Worm (Caenorhabditis elegans) whole organism, late embryonic: ENCODE measurements around the gene fbxa-85.

Source experiments
- C08G9.2 ChIP-seq: sonication (generic microtip); optimal IDR thresholded peaks from 2 replicates; lab custom pipeline; 2016; ENCODE audit warnings: mild to moderate bottlenecking, missing genetic modification characterization, moderate library complexity, missing compliant biosample characterization
- C38D4.7 ChIP-seq: fragments of 200-800 bp; sonication (Bioruptor generic); optimal IDR thresholded peaks from 2 replicates; lab custom pipeline; 2018; ENCODE audit warnings: mild to moderate bottlenecking, missing genetic modification characterization, moderate library complexity, missing compliant biosample characterization
- Y22D7AL.16 ChIP-seq: sonication (generic microtip); optimal IDR thresholded peaks from 2 replicates; lab custom pipeline; 2016; ENCODE audit warnings: missing genetic modification characterization, missing compliant biosample characterization
- ama-1 ChIP-seq: fragments of 150-350 bp; optimal IDR thresholded peaks from 2 replicates; lab custom pipeline; 2014
- ceh-14 ChIP-seq: sonication (generic microtip); optimal IDR thresholded peaks from 2 replicates; lab custom pipeline; 2016; ENCODE audit warnings: missing genotype, missing genetic modification characterization, missing compliant biosample characterization
- ceh-19 ChIP-seq: fragments of 200-800 bp; sonication (Bioruptor generic); optimal IDR thresholded peaks from 2 replicates; lab custom pipeline; 2018; ENCODE audit warnings: mild to moderate bottlenecking, missing genetic modification characterization, missing compliant biosample characterization
- ceh-2 ChIP-seq: sonication (generic microtip); optimal IDR thresholded peaks from 2 replicates; lab custom pipeline; 2016; ENCODE audit warnings: missing genotype, missing genetic modification characterization, missing compliant biosample characterization
- ceh-30 ChIP-seq: fragments of 150-350 bp; optimal IDR thresholded peaks from 2 replicates; lab custom pipeline; 2014; ENCODE audit warnings: missing biosample characterization, missing genetic modification characterization
- ceh-34 ChIP-seq: sonication (generic microtip); optimal IDR thresholded peaks from 2 replicates; lab custom pipeline; 2016; ENCODE audit warnings: mild to moderate bottlenecking, missing genetic modification characterization, missing compliant biosample characterization
- ceh-45 ChIP-seq: fragments of 200-800 bp; sonication (Bioruptor generic); IDR thresholded peaks from 2 replicates; pipeline ENCODE4 v1.3.6; 2022; ENCODE audit warnings: missing genetic modification reagents, missing genetic modification characterization, missing compliant biosample characterization
- ceh-48 ChIP-seq: sonication (generic microtip); optimal IDR thresholded peaks from 2 replicates; lab custom pipeline; 2016; ENCODE audit warnings: missing genetic modification characterization, inconsistent platforms, missing compliant biosample characterization
- ceh-6 ChIP-seq: fragments of 200-800 bp; sonication (Bioruptor generic); optimal IDR thresholded peaks from 2 replicates; lab custom pipeline; 2018; ENCODE audit warnings: mild to moderate bottlenecking, missing genetic modification characterization, missing compliant biosample characterization
- ceh-9 ChIP-seq: sonication (generic microtip); optimal IDR thresholded peaks from 2 replicates; lab custom pipeline; 2016; ENCODE audit warnings: mild to moderate bottlenecking, missing genetic modification characterization, inconsistent platforms, missing compliant biosample characterization
- dmd-4 ChIP-seq: sonication (generic microtip); optimal IDR thresholded peaks from 2 replicates; lab custom pipeline; 2016; ENCODE audit warnings: borderline replicate concordance, missing genetic modification characterization, missing compliant biosample characterization
- dve-1 ChIP-seq: sonication (generic microtip); optimal IDR thresholded peaks from 2 replicates; lab custom pipeline; 2017; ENCODE audit warnings: antibody characterized with exemption, mild to moderate bottlenecking, missing genetic modification characterization, missing compliant biosample characterization
- elt-4 ChIP-seq: sonication (generic microtip); optimal IDR thresholded peaks from 2 replicates; lab custom pipeline; 2016; ENCODE audit warnings: missing genetic modification characterization, missing compliant biosample characterization
- ets-4 ChIP-seq: sonication (generic microtip); optimal IDR thresholded peaks from 2 replicates; lab custom pipeline; 2016; ENCODE audit warnings: missing genetic modification characterization, missing compliant biosample characterization
- eyg-1 ChIP-seq: sonication (generic microtip); optimal IDR thresholded peaks from 2 replicates; lab custom pipeline; 2016; ENCODE audit warnings: missing genotype, missing genetic modification characterization, missing compliant biosample characterization
- fax-1 ChIP-seq: sonication (generic microtip); optimal IDR thresholded peaks from 2 replicates; lab custom pipeline; 2016; ENCODE audit warnings: missing genotype, missing genetic modification characterization, missing compliant biosample characterization
- fkh-10 ChIP-seq: fragments of 150-350 bp; optimal IDR thresholded peaks from 2 replicates; lab custom pipeline; 2014; ENCODE audit warnings: missing biosample characterization, missing genetic modification reagents, missing genetic modification characterization
- fkh-6 ChIP-seq: sonication (generic microtip); optimal IDR thresholded peaks from 2 replicates; lab custom pipeline; 2016; ENCODE audit warnings: missing genetic modification characterization, missing compliant biosample characterization
- gmeb-2 ChIP-seq: sonication (generic microtip); optimal IDR thresholded peaks from 2 replicates; lab custom pipeline; 2016; ENCODE audit warnings: missing genetic modification characterization, inconsistent platforms, missing compliant biosample characterization
- hlh-30 ChIP-seq: sonication (generic microtip); optimal IDR thresholded peaks from 2 replicates; lab custom pipeline; 2017; ENCODE audit warnings: antibody characterized with exemption, missing genetic modification characterization, missing compliant biosample characterization; ENCODE audit not compliant: insufficient read depth
- hlh-8 ChIP-seq: sonication (generic microtip); optimal IDR thresholded peaks from 2 replicates; lab custom pipeline; 2016; ENCODE audit warnings: missing genotype, missing genetic modification characterization, missing compliant biosample characterization
- madf-2 ChIP-seq: sonication (generic microtip); optimal IDR thresholded peaks from 2 replicates; lab custom pipeline; 2017; ENCODE audit warnings: missing genetic modification characterization, missing compliant biosample characterization
- nfya-1 ChIP-seq: sonication (generic microtip); optimal IDR thresholded peaks from 2 replicates; lab custom pipeline; 2017; ENCODE audit warnings: missing genetic modification characterization, mild to moderate bottlenecking, missing compliant biosample characterization, antibody characterized with exemption, moderate library complexity
- nhr-11 ChIP-seq: fragments of 150-350 bp; optimal IDR thresholded peaks from 2 replicates; lab custom pipeline; 2014; ENCODE audit warnings: missing biosample characterization, missing genetic modification characterization
- npax-4 ChIP-seq: sonication (generic microtip); optimal IDR thresholded peaks from 2 replicates; lab custom pipeline; 2016; ENCODE audit warnings: missing genetic modification characterization, missing compliant biosample characterization
- odd-2 ChIP-seq: sonication (generic microtip); optimal IDR thresholded peaks from 2 replicates; lab custom pipeline; 2017; ENCODE audit warnings: antibody characterized with exemption, mild to moderate bottlenecking, missing genetic modification characterization, missing compliant biosample characterization
- pag-3 ChIP-seq: sonication (generic microtip); optimal IDR thresholded peaks from 2 replicates; lab custom pipeline; 2016; ENCODE audit warnings: missing compliant biosample characterization, missing genetic modification characterization, borderline replicate concordance
- pha-4 ChIP-seq: fragments of 150-350 bp; optimal IDR thresholded peaks from 2 replicates; lab custom pipeline; 2018; ENCODE audit warnings: missing biosample characterization, missing genetic modification reagents, missing genetic modification characterization
- sdc-2 ChIP-seq: sonication (generic microtip); optimal IDR thresholded peaks from 2 replicates; lab custom pipeline; 2016; ENCODE audit warnings: missing genotype, missing genetic modification characterization, missing compliant biosample characterization
- sox-2 ChIP-seq: fragments of 200-800 bp; sonication (Bioruptor generic); IDR thresholded peaks from 2 replicates; pipeline ENCODE4 v1.3.6; 2022; ENCODE audit warnings: missing genetic modification reagents, missing genetic modification characterization, missing compliant biosample characterization
- sox-4 ChIP-seq: sonication (generic microtip); optimal IDR thresholded peaks from 2 replicates; lab custom pipeline; 2017; ENCODE audit warnings: mild to moderate bottlenecking, missing genetic modification characterization, inconsistent platforms, missing compliant biosample characterization
- tbx-7 ChIP-seq: sonication (generic microtip); optimal IDR thresholded peaks from 2 replicates; lab custom pipeline; 2016; ENCODE audit warnings: missing genotype, missing genetic modification characterization, missing compliant biosample characterization
- ttx-3 ChIP-seq: sonication (generic microtip); optimal IDR thresholded peaks from 2 replicates; lab custom pipeline; 2016; ENCODE audit warnings: missing genetic modification reagents, missing genetic modification characterization, missing compliant biosample characterization
- unc-55 ChIP-seq: sonication (generic microtip); optimal IDR thresholded peaks from 2 replicates; lab custom pipeline; 2017; ENCODE audit warnings: missing biosample characterization, missing genetic modification reagents, missing genetic modification characterization
- unc-86 ChIP-seq: sonication (generic microtip); optimal IDR thresholded peaks from 2 replicates; lab custom pipeline; 2016; ENCODE audit warnings: missing genetic modification characterization, missing compliant biosample characterization
- ztf-16 ChIP-seq: sonication (generic microtip); optimal IDR thresholded peaks from 2 replicates; lab custom pipeline; 2017; ENCODE audit warnings: missing genetic modification characterization, missing compliant biosample characterization

Gene fbxa-85

DNA sequence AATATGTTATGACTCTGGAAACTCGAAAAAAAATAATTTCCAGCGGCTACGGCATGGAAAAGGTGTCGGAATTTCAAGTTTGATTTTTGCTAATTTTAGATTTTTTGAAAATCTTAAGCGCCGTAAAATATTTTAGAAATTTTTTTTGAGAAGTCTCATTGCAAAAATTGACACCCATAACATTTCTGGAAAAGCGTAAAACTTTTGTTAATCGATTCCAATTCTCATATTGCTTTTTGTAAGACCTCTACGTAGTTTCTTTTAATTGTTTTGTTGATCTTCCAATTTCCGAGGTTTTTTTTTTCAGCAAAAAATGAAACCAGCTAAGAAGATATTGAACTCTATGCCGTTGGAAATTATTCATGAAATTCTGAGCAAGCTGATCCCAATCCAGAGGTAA, at the start of gene fbxa-85:
fbxa-85 (plus strand) TSS at position 301 of the 400 bp plus-strand sequence.
- no peak for TF ChIP-seq madf-2 (tag; lab: Kevin White, UChicago)
- no peak for TF ChIP-seq ets-4 (tag; lab: Kevin White, UChicago)
- no peak for TF ChIP-seq sdc-2 (tag; lab: Kevin White, UChicago)
- TF ChIP-seq ceh-14 (tag; lab: Kevin White, UChicago) = no peak
- no peak for TF ChIP-seq fkh-10 (GFP tag; lab: Kevin White, UChicago)

DNA sequence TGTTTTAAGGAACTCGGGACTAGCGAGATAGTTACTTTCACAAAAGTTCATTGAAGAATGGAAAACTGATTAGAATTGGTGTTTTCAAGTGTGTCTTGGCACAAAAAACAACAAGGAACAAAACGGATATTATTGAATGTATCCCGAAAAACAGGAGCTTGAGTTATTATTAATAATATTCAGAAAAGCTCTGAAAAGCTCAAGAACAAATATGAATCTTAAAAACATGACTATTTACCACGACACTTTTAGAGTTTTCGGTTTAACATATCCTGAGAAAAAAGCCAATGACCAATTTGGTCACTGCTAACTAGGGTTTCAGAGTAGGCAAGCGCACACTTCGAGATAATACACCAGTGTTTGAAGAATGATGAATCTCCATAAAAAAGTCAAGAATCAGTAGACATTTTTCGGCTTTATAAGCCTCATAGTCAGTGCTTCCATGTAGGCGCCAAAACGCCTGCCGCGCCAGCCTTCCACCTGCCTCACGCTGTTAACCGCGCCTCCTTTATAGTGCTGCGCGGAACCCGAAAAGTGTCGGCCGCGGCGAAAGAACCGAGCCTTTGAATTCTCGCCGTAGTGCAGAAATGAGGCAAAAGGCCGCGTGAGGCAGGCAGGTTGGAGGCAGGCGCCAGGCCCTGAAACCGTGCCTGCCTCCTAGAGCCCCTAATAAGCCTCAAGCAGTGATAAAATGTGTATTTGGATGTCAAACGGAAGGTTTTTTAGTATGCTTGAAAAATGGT, 46.8 kb upstream of the fbxa-85 start, which contains the start of gene srh-236:
srh-236 (minus strand) TSS at position 51 of the 743 bp plus-strand sequence.
- peak; percentile 59 for TF ChIP-seq pag-3 (tag; lab: Kevin White, UChicago)
- no peak for TF ChIP-seq fkh-6 (tag; lab: Kevin White, UChicago)
- no peak for TF ChIP-seq eyg-1 (tag; lab: Kevin White, UChicago)
- TF ChIP-seq ceh-48 (tag; lab: Kevin White, UChicago) = no peak
- no peak for TF ChIP-seq tbx-7 (tag; lab: Kevin White, UChicago)
- no peak for TF ChIP-seq sox-4 (tag; lab: Kevin White, UChicago)
- TF ChIP-seq ztf-16 (tag; lab: Kevin White, UChicago) = no peak

DNA sequence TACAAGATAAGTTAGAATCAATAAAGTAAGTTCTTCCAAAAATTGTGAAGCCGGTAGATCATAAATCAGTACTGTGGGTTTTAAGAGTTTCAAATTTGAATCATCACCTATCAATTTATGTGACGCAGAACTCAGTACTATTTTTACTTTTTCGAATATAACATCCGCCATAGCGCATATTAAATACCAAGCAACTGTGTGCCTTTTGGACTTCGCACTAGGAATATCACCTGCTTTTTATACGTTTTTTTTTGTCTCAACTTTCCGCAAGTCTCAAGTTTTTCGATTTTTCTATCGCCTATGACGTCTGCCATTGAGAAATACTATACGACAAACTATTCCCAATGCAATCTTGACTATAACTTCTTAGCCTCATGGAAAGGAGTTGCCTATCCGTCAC, 46.2 kb upstream of the fbxa-85 start, which contains the start of gene srh-113:
srh-113 (plus strand) TSS at position 301 of the 400 bp plus-strand sequence.
- TF ChIP-seq ceh-45 (no peak), C08G9.2 (tag; lab: Kevin White, UChicago) (no peak), ceh-34 (tag; lab: Kevin White, UChicago) (no peak), dmd-4 (tag; lab: Kevin White, UChicago) (no peak), unc-55 (no peak), pha-4 (no peak), sox-2 (GFP tag; lab: Robert Waterston, UW) (no peak), nfya-1 (no peak), ceh-2 (tag; lab: Kevin White, UChicago) (no peak), ceh-9 (tag; lab: Kevin White, UChicago) (no peak), ceh-14 (tag; lab: Kevin White, UChicago) (no peak), npax-4 (tag; lab: Kevin White, UChicago) (no peak), sdc-2 (tag; lab: Kevin White, UChicago) (no peak), hlh-30 (no peak), ceh-19 (GFP tag; lab: Kevin White, UChicago) (no peak), nhr-11 (no peak), Y22D7AL.16 (tag; lab: Kevin White, UChicago) (no peak), ama-1 (no peak)

DNA sequence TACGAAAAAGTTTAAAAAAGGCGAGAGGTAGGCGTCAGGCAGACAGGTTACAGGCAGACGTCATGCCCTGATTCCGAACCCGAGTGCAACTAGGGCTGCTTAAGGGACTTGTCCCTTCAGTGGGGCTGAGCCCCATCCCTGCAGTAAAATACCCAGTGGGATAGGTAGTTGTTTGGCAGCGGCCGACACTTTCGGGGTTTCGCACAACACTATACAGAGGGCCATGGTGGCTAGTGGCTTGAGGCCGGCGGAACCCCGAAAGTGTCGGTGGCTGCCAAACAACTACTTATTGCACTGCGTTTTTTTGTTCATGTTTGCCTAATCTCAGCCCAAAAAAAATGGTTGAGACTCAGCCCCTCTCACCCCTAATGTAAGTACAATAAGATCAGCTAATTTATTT, 43.4 kb upstream of the fbxa-85 start:
- no peak for TF ChIP-seq ets-4 (tag; lab: Kevin White, UChicago)
- TF ChIP-seq elt-4 (tag; lab: Kevin White, UChicago) = no peak
- TF ChIP-seq dve-1 (tag; lab: Kevin White, UChicago) = no peak
- TF ChIP-seq dmd-4 (tag; lab: Kevin White, UChicago) = no peak
- TF ChIP-seq hlh-8 (tag; lab: Kevin White, UChicago) = no peak
- TF ChIP-seq ceh-2 (tag; lab: Kevin White, UChicago) = no peak
- no peak for TF ChIP-seq gmeb-2
- no peak for TF ChIP-seq sdc-2 (tag; lab: Kevin White, UChicago)
- TF ChIP-seq fax-1 (tag; lab: Kevin White, UChicago) = no peak
- no peak for TF ChIP-seq ttx-3 (tag; lab: Kevin White, UChicago)
- TF ChIP-seq C38D4.7 (GFP tag; lab: Kevin White, UChicago) = no peak
- TF ChIP-seq unc-86 = no peak
- no peak for TF ChIP-seq odd-2 (tag; lab: Kevin White, UChicago)
- TF ChIP-seq ceh-30 (tag; lab: Kevin White, UChicago) = no peak
- TF ChIP-seq pha-4 = no peak
- no peak for TF ChIP-seq ceh-14 (tag; lab: Kevin White, UChicago)
- no peak for TF ChIP-seq ceh-6 (GFP tag; lab: Kevin White, UChicago)
- TF ChIP-seq fkh-6 (tag; lab: Kevin White, UChicago) = no peak
- TF ChIP-seq ceh-19 (GFP tag; lab: Kevin White, UChicago) = no peak
- no peak for TF ChIP-seq hlh-30
